Fruit fly (Drosophila melanogaster) whole organism, prepupa: ENCODE results near the gene CG2924.

ENCODE experiments used
- CG10631 ChIP-seq: fragments of 200-800 bp; sonication (Bioruptor generic); optimal IDR thresholded peaks from 2 replicates; lab custom pipeline; 2016; ENCODE audit warnings: missing biosample characterization, missing genetic modification characterization
- CG11902 ChIP-seq: fragments of 200-800 bp; sonication (Bioruptor generic); optimal IDR thresholded peaks from 3 replicates; lab custom pipeline; 2016; ENCODE audit warnings: missing biosample characterization, missing genetic modification characterization
- CG3032 ChIP-seq: fragments of 200-800 bp; optimal IDR thresholded peaks from 2 replicates; lab custom pipeline; 2019; ENCODE audit warnings: missing biosample characterization, mild to moderate bottlenecking, missing genetic modification characterization, moderate library complexity
- CG32006 ChIP-seq: fragments of 200-800 bp; sonication (Bioruptor generic); optimal IDR thresholded peaks from 3 replicates; lab custom pipeline; 2017; ENCODE audit warnings: missing biosample characterization, mild to moderate bottlenecking, missing genetic modification characterization
- CG3919 ChIP-seq: fragments of 200-800 bp; sonication (Bioruptor generic); optimal IDR thresholded peaks from 3 replicates; lab custom pipeline; 2016; ENCODE audit warnings: missing biosample characterization, missing genetic modification characterization
- CG4318 ChIP-seq: fragments of 200-800 bp; sonication (Bioruptor generic); optimal IDR thresholded peaks from 3 replicates; lab custom pipeline; 2017; ENCODE audit warnings: missing biosample characterization, mild to moderate bottlenecking, missing genetic modification characterization
- CG6163 ChIP-seq: fragments of 200-800 bp; sonication (Bioruptor generic); IDR thresholded peaks from 3 replicates; pipeline ENCODE4 v1.3.6; 2022; ENCODE audit warnings: missing biosample characterization, missing genetic modification characterization
- CG6276 ChIP-seq: fragments of 200-800 bp; sonication (Bioruptor generic); optimal IDR thresholded peaks from 2 replicates; lab custom pipeline; 2017; ENCODE audit warnings: missing biosample characterization, mild to moderate bottlenecking, missing genetic modification characterization
- CG6808 ChIP-seq: fragments of 200-800 bp; sonication (Bioruptor generic); optimal IDR thresholded peaks from 3 replicates; lab custom pipeline; 2017; ENCODE audit warnings: missing biosample characterization, missing genetic modification characterization, mild to moderate bottlenecking, moderate library complexity, missing genetic modification reagents
- CG6854 ChIP-seq: fragments of 200-800 bp; sonication (Bioruptor generic); optimal IDR thresholded peaks from 2 replicates; lab custom pipeline; 2017; ENCODE audit warnings: missing biosample characterization, mild to moderate bottlenecking, missing genetic modification characterization
- CG8119 ChIP-seq: fragments of 200-800 bp; sonication (Bioruptor generic); IDR thresholded peaks from 3 replicates; pipeline ENCODE4 v1.3.6; 2022; ENCODE audit warnings: missing biosample characterization, missing genetic modification characterization
- CG9139 ChIP-seq: fragments of 200-800 bp; sonication (Bioruptor generic); optimal IDR thresholded peaks from 3 replicates; lab custom pipeline; 2017; ENCODE audit warnings: missing biosample characterization, mild to moderate bottlenecking, missing genetic modification characterization
- Eip78C ChIP-seq: fragments of 200-800 bp; sonication (Bioruptor generic); peaks from one replicate; lab custom pipeline; 2016; ENCODE audit warnings: missing biosample characterization, missing genetic modification characterization
- Eip93F ChIP-seq: fragments of 200-800 bp; sonication (Bioruptor generic); optimal IDR thresholded peaks from 2 replicates; lab custom pipeline; 2016; ENCODE audit warnings: missing biosample characterization, mild to moderate bottlenecking, missing genetic modification characterization
- Ets21C ChIP-seq: fragments of 200-800 bp; sonication (Bioruptor generic); optimal IDR thresholded peaks from 3 replicates; lab custom pipeline; 2016; ENCODE audit warnings: missing biosample characterization, missing genetic modification characterization
- Ets96B ChIP-seq: fragments of 200-800 bp; optimal IDR thresholded peaks from 2 replicates; lab custom pipeline; 2019; ENCODE audit warnings: missing biosample characterization, mild to moderate bottlenecking, missing genetic modification characterization, moderate library complexity
- Gug ChIP-seq: fragments of 200-800 bp; sonication (Bioruptor generic); IDR thresholded peaks from 2 replicates; pipeline ENCODE4 v1.3.6; 2022; ENCODE audit warnings: missing biosample characterization, missing genetic modification characterization
- Hr39 ChIP-seq: fragments of 200-800 bp; sonication (Bioruptor generic); optimal IDR thresholded peaks from 2 replicates; lab custom pipeline; 2016; ENCODE audit warnings: missing biosample characterization, missing genetic modification characterization
- Hr4 ChIP-seq: fragments of 200-800 bp; sonication (Bioruptor generic); optimal IDR thresholded peaks from 3 replicates; lab custom pipeline; 2016; ENCODE audit warnings: missing biosample characterization, missing genetic modification characterization
- Met ChIP-seq: fragments of 200-800 bp; sonication (Bioruptor generic); optimal IDR thresholded peaks from 3 replicates; lab custom pipeline; 2016; ENCODE audit warnings: missing biosample characterization, missing genetic modification characterization
- Sox102F ChIP-seq: fragments of 200-800 bp; sonication (Bioruptor generic); optimal IDR thresholded peaks from 2 replicates; lab custom pipeline; 2016; ENCODE audit warnings: missing biosample characterization, mild to moderate bottlenecking, missing genetic modification characterization
- Sox14 ChIP-seq: fragments of 200-800 bp; sonication (Bioruptor generic); optimal IDR thresholded peaks from 3 replicates; lab custom pipeline; 2016; ENCODE audit warnings: missing biosample characterization, missing genetic modification characterization
- Sox15 ChIP-seq: fragments of 200-800 bp; sonication (Bioruptor generic); optimal IDR thresholded peaks from 3 replicates; lab custom pipeline; 2016; ENCODE audit warnings: missing biosample characterization, missing genetic modification characterization
- achi ChIP-seq: fragments of 200-800 bp; sonication (Bioruptor generic); optimal IDR thresholded peaks from 3 replicates; lab custom pipeline; 2016; ENCODE audit warnings: missing biosample characterization, missing genetic modification characterization
- acj6 ChIP-seq: fragments of 200-800 bp; sonication (Bioruptor generic); optimal IDR thresholded peaks from 3 replicates; lab custom pipeline; 2016; ENCODE audit warnings: missing biosample characterization, missing genetic modification characterization
- dac ChIP-seq: fragments of 200-800 bp; sonication (Bioruptor generic); optimal IDR thresholded peaks from 2 replicates; lab custom pipeline; 2017; ENCODE audit warnings: missing biosample characterization, mild to moderate bottlenecking, missing genetic modification characterization
- dsx ChIP-seq: fragments of 200-800 bp; optimal IDR thresholded peaks from 3 replicates; lab custom pipeline; 2019; ENCODE audit warnings: missing biosample characterization, mild to moderate bottlenecking, missing genetic modification characterization, moderate library complexity; ENCODE audit not compliant: poor library complexity, severe bottlenecking
- esn ChIP-seq: fragments of 200-800 bp; sonication (Bioruptor generic); optimal IDR thresholded peaks from 2 replicates; lab custom pipeline; 2016; ENCODE audit warnings: missing biosample characterization, mild to moderate bottlenecking, missing genetic modification characterization, moderate library complexity
- fd59A ChIP-seq: fragments of 200-800 bp; sonication (Bioruptor generic); optimal IDR thresholded peaks from 2 replicates; lab custom pipeline; 2017; ENCODE audit warnings: missing biosample characterization, mild to moderate bottlenecking, missing genetic modification characterization, missing genetic modification reagents
- fd85E ChIP-seq: fragments of 200-800 bp; sonication (Bioruptor generic); optimal IDR thresholded peaks from 3 replicates; lab custom pipeline; 2016; ENCODE audit warnings: missing biosample characterization, missing genetic modification characterization
- fkh ChIP-seq: fragments of 200-800 bp; sonication (Bioruptor generic); optimal IDR thresholded peaks from 3 replicates; lab custom pipeline; 2017; ENCODE audit warnings: missing biosample characterization, mild to moderate bottlenecking, missing genetic modification characterization, moderate library complexity
- lz ChIP-seq: fragments of 200-800 bp; sonication (Bioruptor generic); optimal IDR thresholded peaks from 3 replicates; lab custom pipeline; 2016; ENCODE audit warnings: missing biosample characterization, missing genetic modification characterization
- net ChIP-seq: fragments of 200-800 bp; sonication (Bioruptor generic); optimal IDR thresholded peaks from 3 replicates; lab custom pipeline; 2016; ENCODE audit warnings: missing biosample characterization, missing genetic modification characterization
- spab ChIP-seq: fragments of 200-800 bp; sonication (Bioruptor generic); optimal IDR thresholded peaks from 2 replicates; lab custom pipeline; 2017; ENCODE audit warnings: missing biosample characterization, mild to moderate bottlenecking, missing genetic modification characterization, missing genetic modification reagents
- ss ChIP-seq, 2 experiments: fragments of 200-800 bp; sonication (Bioruptor generic); optimal IDR thresholded peaks; 2 replicates in 1 of 2; 3 replicates in 1 of 2; lab custom pipeline; 2017 to 2018; ENCODE audit warnings: mild to moderate bottlenecking in 2 of 2, missing biosample characterization in 2 of 2, missing genetic modification characterization in 2 of 2, moderate library complexity in 1 of 2
- svp ChIP-seq: fragments of 200-800 bp; sonication (Bioruptor generic); peaks from one replicate; lab custom pipeline; 2016; ENCODE audit warnings: missing biosample characterization, missing genetic modification characterization

CG2924 gene

DNA sequence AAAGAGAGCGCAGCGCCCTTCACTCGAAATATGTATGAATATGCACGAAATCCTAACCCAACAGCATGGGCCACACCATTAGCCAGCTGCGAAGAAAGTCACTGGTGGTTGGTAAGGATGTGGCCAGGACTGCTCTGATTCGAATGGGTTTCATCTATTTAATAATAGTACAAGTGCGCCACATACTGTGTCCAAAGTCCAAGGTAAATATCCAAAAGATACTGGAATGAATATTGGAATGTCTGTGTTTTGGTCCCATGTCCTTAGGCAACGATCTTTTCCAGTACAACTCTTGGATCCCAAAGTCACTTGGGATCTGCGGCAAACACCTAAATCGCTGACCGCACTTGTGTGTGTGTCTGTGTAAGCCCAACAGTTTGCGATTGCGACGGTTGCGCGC is 35.7 kb upstream of the CG2924 start (continued):
- TF ChIP-seq Ets21C (peak; percentile 71), Met (GFP tag; lab: Kevin White, UChicago) (peak; percentile 88), Gug (peak; percentile 62), dsx (no peak), spab (GFP tag; lab: Kevin White, UChicago) (peak; percentile 69), Sox15 (GFP tag; lab: Kevin White, UChicago) (peak; percentile 61), fd59A (GFP tag; lab: Kevin White, UChicago) (peak; percentile 64), acj6 (GFP tag; lab: Kevin White, UChicago) (peak; percentile 77), Hr39 (GFP tag; lab: Kevin White, UChicago) (peak; percentile 86), net (GFP tag; lab: Kevin White, UChicago) (peak; percentile 65), CG3919 (GFP tag; lab: Kevin White, UChicago) (peak; percentile 72), CG10631 (GFP tag; lab: Kevin White, UChicago) (peak; percentile 82), CG6808 (GFP tag; lab: Kevin White, UChicago) (peak; percentile 71), Eip78C (GFP tag; lab: Kevin White, UChicago) (peak; percentile 92)

DNA sequence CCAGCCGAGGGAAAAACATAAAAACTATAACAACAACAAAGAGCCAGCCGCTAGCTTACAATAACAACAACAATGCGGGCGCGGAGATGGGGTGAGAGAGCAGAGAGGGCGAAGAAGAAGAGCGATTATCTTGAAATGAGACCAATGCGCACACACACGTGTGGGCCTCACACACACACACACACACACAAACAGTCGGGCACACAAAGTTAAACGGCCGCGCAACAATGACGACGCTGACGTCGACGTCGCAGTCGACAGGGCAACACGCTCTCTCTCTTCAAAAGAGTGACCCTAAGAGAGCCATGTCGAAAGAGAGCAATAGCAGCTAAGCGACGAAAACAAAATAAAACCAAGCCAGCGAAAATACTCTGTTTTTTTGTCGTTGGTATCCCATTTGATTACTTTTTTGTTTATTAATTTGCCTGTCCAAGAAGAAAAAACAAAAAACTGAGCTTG is 35.3 kb upstream of the CG2924 start:
- no peak for TF ChIP-seq CG3032 (tag; lab: Kevin White, UChicago)
- TF ChIP-seq ss (GFP tag; optimal IDR thresholded peaks at IDR 0.05; lab: Kevin White, UChicago) = peak; percentile 53
- peak; percentile 5 for TF ChIP-seq fd85E (GFP tag; lab: Kevin White, UChicago)
- peak; percentile 48; the same call in 1 of the 3 replicates for TF ChIP-seq CG6163 (GFP tag; lab: Robert Waterston, UW)
- TF ChIP-seq svp (GFP tag; lab: Kevin White, UChicago) = peak; percentile 73
- TF ChIP-seq dsx = peak; percentile 68
- TF ChIP-seq fkh (GFP tag; lab: Kevin White, UChicago) = peak; percentile 38
- TF ChIP-seq Sox14 = peak; percentile 32
- TF ChIP-seq esn (GFP tag; lab: Kevin White, UChicago) = no peak
- TF ChIP-seq CG9139 (GFP tag; lab: Kevin White, UChicago) = peak; percentile 44
- TF ChIP-seq CG6854 = peak; percentile 14
- TF ChIP-seq Ets96B (tag; lab: Kevin White, UChicago) = no peak

DNA sequence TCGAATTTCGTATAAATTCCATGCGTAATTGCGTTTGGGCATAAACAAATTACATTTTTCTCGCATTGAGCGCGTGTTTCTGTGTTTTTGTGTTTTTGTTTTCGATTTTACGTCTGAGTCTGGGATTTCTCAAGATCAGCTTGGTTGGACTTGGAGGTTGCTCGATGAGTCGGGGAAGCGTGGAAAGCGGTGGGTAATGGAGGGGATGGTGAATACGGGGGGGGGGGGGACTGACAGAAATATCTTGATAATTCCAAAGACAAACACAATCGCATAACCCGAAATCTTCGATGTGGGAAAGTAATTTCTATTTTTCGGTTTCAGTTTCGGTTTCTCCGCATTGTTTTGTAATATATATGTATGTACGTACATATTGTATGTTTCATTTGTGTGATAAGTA is 34.7 kb upstream of the CG2924 start:
- TF ChIP-seq Gug (no peak), Sox102F (GFP tag; lab: Kevin White, UChicago) (no peak), fkh (GFP tag; lab: Kevin White, UChicago) (no peak), lz (no peak)
- TF ChIP-seq, all 60 proteins: peak for 0

DNA sequence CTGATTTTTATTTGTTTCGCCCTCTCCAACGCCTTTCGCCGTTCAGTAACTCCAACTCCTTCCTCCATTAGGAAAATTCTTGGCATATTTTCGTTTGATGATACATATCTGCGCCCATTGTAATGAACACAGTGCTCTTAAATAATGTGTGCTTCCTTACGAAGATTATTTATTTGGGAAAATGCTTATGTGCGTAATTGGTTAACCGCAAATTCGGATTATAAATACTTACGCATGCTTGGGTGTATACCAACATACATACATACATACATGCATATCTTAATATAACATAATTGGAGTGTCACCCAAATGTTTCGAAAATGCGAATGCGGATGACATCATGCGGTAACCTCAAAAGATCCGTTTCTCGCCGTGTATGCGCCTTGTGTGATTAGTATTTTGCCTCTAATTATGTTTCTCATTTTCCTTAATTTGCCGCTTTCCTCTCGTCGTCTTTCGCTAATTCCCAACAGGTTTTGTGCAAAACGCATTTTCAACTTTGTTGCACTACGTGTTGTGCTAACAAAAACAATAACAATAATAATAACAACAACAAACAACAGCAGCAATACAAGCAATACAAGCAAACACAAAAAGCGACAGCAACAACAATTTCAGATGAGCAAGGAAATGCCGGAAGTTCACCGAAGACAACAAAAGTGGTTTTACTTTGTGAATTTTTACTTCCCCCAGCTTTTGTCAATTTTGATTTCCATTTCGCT is 34.1 kb upstream of the CG2924 start:
- peak; percentile 7 for TF ChIP-seq achi (GFP tag; lab: Kevin White, UChicago)
- peak; percentile 50 for TF ChIP-seq dsx
- TF ChIP-seq CG8119 = peak; percentile 25; the same call in 1 of the 3 replicates
- peak; percentile 18 for TF ChIP-seq Hr4
- no peak for TF ChIP-seq Eip93F (GFP tag; lab: Kevin White, UChicago)
- peak; percentile 64 for TF ChIP-seq Eip78C (GFP tag; lab: Kevin White, UChicago)
- no peak for TF ChIP-seq CG11902 (GFP tag; lab: Kevin White, UChicago)
- TF ChIP-seq CG32006 = peak; percentile 44
- peak; percentile 18 for TF ChIP-seq CG4318 (GFP tag; lab: Kevin White, UChicago)
- peak; percentile 2 for TF ChIP-seq dac (GFP tag; lab: Kevin White, UChicago)
- peak; percentile 41 for TF ChIP-seq CG6276 (GFP tag; lab: Kevin White, UChicago)
